Worm (Caenorhabditis elegans) whole organism, L1 larva: ENCODE data around the gene rhi-1.

Experiments used
- C04F5.9 ChIP-seq: sonication (generic microtip); optimal IDR thresholded peaks from 2 replicates; lab custom pipeline; 2016; ENCODE audit warnings: missing genetic modification characterization, missing compliant biosample characterization
- C16A3.4 ChIP-seq: fragments of 150-350 bp; optimal IDR thresholded peaks from 2 replicates; lab custom pipeline; 2014; ENCODE audit warnings: missing biosample characterization, missing genetic modification characterization
- C34B4.2 ChIP-seq: sonication (generic microtip); optimal IDR thresholded peaks from 2 replicates; lab custom pipeline; 2017; ENCODE audit warnings: mild to moderate bottlenecking, missing genetic modification characterization, missing compliant biosample characterization
- F16B12.6 ChIP-seq: fragments of 150-350 bp; optimal IDR thresholded peaks from 2 replicates; lab custom pipeline; 2014; ENCODE audit warnings: missing biosample characterization, missing genetic modification characterization
- Y116A8C.19 ChIP-seq: sonication (generic microtip); optimal IDR thresholded peaks from 2 replicates; lab custom pipeline; 2016; ENCODE audit warnings: missing compliant biosample characterization, missing genetic modification characterization, borderline replicate concordance
- alr-1 ChIP-seq: fragments of 200-800 bp; sonication (Bioruptor generic); optimal IDR thresholded peaks from 2 replicates; lab custom pipeline; 2018; ENCODE audit warnings: borderline replicate concordance, mild to moderate bottlenecking, missing genetic modification characterization, missing compliant biosample characterization
- ama-1 ChIP-seq: fragments of 150-350 bp; optimal IDR thresholded peaks from 2 replicates; lab custom pipeline; 2014
- ceh-88 ChIP-seq: fragments of 200-800 bp; sonication (Bioruptor generic); IDR thresholded peaks from 2 replicates; pipeline ENCODE4 v1.3.6; 2022; ENCODE audit warnings: missing genetic modification characterization, missing compliant biosample characterization
- ceh-90 ChIP-seq: sonication (generic microtip); optimal IDR thresholded peaks from 2 replicates; lab custom pipeline; 2016; ENCODE audit warnings: missing genetic modification characterization, missing compliant biosample characterization
- dpl-1 ChIP-seq, 3 experiments: fragments of 150-350 bp in 2 of 3; sonication (generic microtip) in 1 of 3; optimal IDR thresholded peaks; 2 replicates each; lab custom pipeline; 2014 to 2017; ENCODE audit warnings: missing biosample characterization in 3 of 3, missing genetic modification characterization in 3 of 3, missing genetic modification reagents in 3 of 3
- efl-1 ChIP-seq, 4 experiments: fragments of 150-350 bp; optimal IDR thresholded peaks in 3 of 4; peaks in 1 of 4; 1 replicate in 1 of 4; 2 replicates in 3 of 4; lab custom pipeline; 2014; ENCODE audit warnings: missing biosample characterization in 2 of 4, missing genetic modification characterization in 2 of 4, missing genetic modification reagents in 2 of 4
- egl-13 ChIP-seq: sonication (generic microtip); optimal IDR thresholded peaks from 2 replicates; lab custom pipeline; 2016; ENCODE audit warnings: missing genotype, missing genetic modification reagents, missing genetic modification characterization, missing compliant biosample characterization
- elt-2 ChIP-seq: sonication (generic microtip); optimal IDR thresholded peaks from 2 replicates; lab custom pipeline; 2016; ENCODE audit warnings: missing genetic modification characterization, mild to moderate bottlenecking, inconsistent platforms, missing compliant biosample characterization, missing genetic modification reagents
- ets-5 ChIP-seq: fragments of 200-800 bp; sonication (Bioruptor generic); IDR thresholded peaks from 2 replicates; pipeline ENCODE4 v1.3.6; 2022; ENCODE audit warnings: missing genetic modification characterization, missing compliant biosample characterization
- fkh-10 ChIP-seq: sonication (generic microtip); optimal IDR thresholded peaks from 2 replicates; lab custom pipeline; 2017; ENCODE audit warnings: missing biosample characterization, missing genetic modification reagents, missing genetic modification characterization
- fkh-8 ChIP-seq: sonication (generic microtip); optimal IDR thresholded peaks from 2 replicates; lab custom pipeline; 2016; ENCODE audit warnings: mild to moderate bottlenecking, missing genetic modification characterization, missing compliant biosample characterization
- grh-1 ChIP-seq: fragments of 200-800 bp; sonication (Bioruptor generic); IDR thresholded peaks from 2 replicates; pipeline ENCODE4 v1.3.6; 2022; ENCODE audit warnings: missing genetic modification reagents, missing genetic modification characterization, missing compliant biosample characterization
- hlh-17 ChIP-seq: fragments of 200-800 bp; sonication (Bioruptor generic); optimal IDR thresholded peaks from 2 replicates; lab custom pipeline; 2018; ENCODE audit warnings: missing genetic modification characterization, mild to moderate bottlenecking, missing compliant biosample characterization, moderate library complexity, borderline replicate concordance
- hpl-2 ChIP-seq: fragments of 150-350 bp; optimal IDR thresholded peaks from 2 replicates; lab custom pipeline; 2014; ENCODE audit warnings: missing biosample characterization, missing genetic modification reagents, missing genetic modification characterization
- irx-1 ChIP-seq: sonication (generic microtip); optimal IDR thresholded peaks from 2 replicates; lab custom pipeline; 2016; ENCODE audit warnings: missing genetic modification characterization, missing compliant biosample characterization
- jun-1 ChIP-seq: fragments of 150-350 bp; optimal IDR thresholded peaks from 2 replicates; lab custom pipeline; 2014; ENCODE audit warnings: missing biosample characterization, missing genetic modification reagents, missing genetic modification characterization
- lin-14 ChIP-seq: fragments of 200-800 bp; sonication (Bioruptor generic); optimal IDR thresholded peaks from 2 replicates; lab custom pipeline; 2018; ENCODE audit warnings: mild to moderate bottlenecking, missing genetic modification characterization, moderate library complexity, missing compliant biosample characterization
- lin-35 ChIP-seq, 2 experiments: fragments of 150-350 bp; optimal IDR thresholded peaks; 2 replicates each; lab custom pipeline; 2014; ENCODE audit warnings: missing biosample characterization in 2 of 2, missing genetic modification characterization in 2 of 2, missing genetic modification reagents in 2 of 2
- lsy-2 ChIP-seq, 2 experiments: fragments of 150-350 bp; optimal IDR thresholded peaks; 2 replicates each; lab custom pipeline; 2014; ENCODE audit warnings: missing biosample characterization in 2 of 2, missing genetic modification characterization in 2 of 2
- mdl-1 ChIP-seq, 2 experiments: fragments of 150-350 bp; optimal IDR thresholded peaks; 2 replicates each; lab custom pipeline; 2014 to 2017; ENCODE audit warnings: missing biosample characterization in 2 of 2, missing genetic modification characterization in 2 of 2, inconsistent platforms in 1 of 2
- mep-1 ChIP-seq: fragments of 150-350 bp; optimal IDR thresholded peaks from 2 replicates; lab custom pipeline; 2014; ENCODE audit warnings: missing biosample characterization, missing genetic modification characterization
- nhr-11 ChIP-seq: fragments of 150-350 bp; optimal IDR thresholded peaks from 2 replicates; lab custom pipeline; 2014; ENCODE audit warnings: missing biosample characterization, missing genetic modification characterization
- nhr-19 ChIP-seq: fragments of 200-800 bp; sonication (Bioruptor generic); conservative IDR thresholded peaks from 2 replicates; pipeline ENCODE4 v1.3.6; 2022; ENCODE audit warnings: missing genetic modification characterization, missing compliant biosample characterization
- nhr-20 ChIP-seq: sonication (generic microtip); optimal IDR thresholded peaks from 2 replicates; lab custom pipeline; 2016; ENCODE audit warnings: mild to moderate bottlenecking, missing genetic modification characterization, missing compliant biosample characterization
- nhr-47 ChIP-seq: sonication (generic microtip); optimal IDR thresholded peaks from 2 replicates; lab custom pipeline; 2016; ENCODE audit warnings: mild to moderate bottlenecking, missing genetic modification characterization, moderate library complexity, missing compliant biosample characterization
- nhr-71 ChIP-seq: sonication (generic microtip); optimal IDR thresholded peaks from 2 replicates; lab custom pipeline; 2016; ENCODE audit warnings: mild to moderate bottlenecking, missing genetic modification characterization, moderate library complexity, missing compliant biosample characterization
- nhr-85 ChIP-seq: sonication (generic microtip); peaks from one replicate; lab custom pipeline; 2016; ENCODE audit warnings: missing genetic modification characterization, inconsistent platforms, missing compliant biosample characterization
- nhr-90 ChIP-seq: sonication (generic microtip); optimal IDR thresholded peaks from 2 replicates; lab custom pipeline; 2016; ENCODE audit warnings: mild to moderate bottlenecking, missing genetic modification characterization, missing compliant biosample characterization; ENCODE audit not compliant: poor library complexity
- pqm-1 ChIP-seq: sonication (generic microtip); optimal IDR thresholded peaks from 3 replicates; lab custom pipeline; 2017; ENCODE audit warnings: missing biosample characterization, missing genetic modification characterization
- skn-1 ChIP-seq: fragments of 150-350 bp; optimal IDR thresholded peaks from 2 replicates; lab custom pipeline; 2014; ENCODE audit warnings: missing biosample characterization, missing genetic modification characterization
- snu-23 ChIP-seq: sonication (generic microtip); optimal IDR thresholded peaks from 2 replicates; lab custom pipeline; 2016; ENCODE audit warnings: missing genetic modification characterization, missing compliant biosample characterization
- tlp-1 ChIP-seq: fragments of 150-350 bp; optimal IDR thresholded peaks from 2 replicates; lab custom pipeline; 2014; ENCODE audit warnings: missing biosample characterization, missing genetic modification characterization
- unc-130 ChIP-seq: fragments of 150-350 bp; optimal IDR thresholded peaks from 2 replicates; lab custom pipeline; 2017; ENCODE audit warnings: missing biosample characterization, missing genetic modification characterization, inconsistent platforms
- unc-62 ChIP-seq: fragments of 150-350 bp; optimal IDR thresholded peaks from 2 replicates; lab custom pipeline; 2014; ENCODE audit warnings: missing biosample characterization, missing genetic modification reagents, missing genetic modification characterization
- unc-98 ChIP-seq: fragments of 200-800 bp; sonication (Bioruptor generic); IDR thresholded peaks from 2 replicates; pipeline ENCODE4 v1.3.6; 2022; ENCODE audit warnings: missing genetic modification characterization, missing compliant biosample characterization
- vab-15 ChIP-seq: sonication (generic microtip); optimal IDR thresholded peaks from 2 replicates; lab custom pipeline; 2017; ENCODE audit warnings: missing genotype, mild to moderate bottlenecking, missing genetic modification characterization, missing compliant biosample characterization
- xbp-1 ChIP-seq: sonication (generic microtip); optimal IDR thresholded peaks from 2 replicates; lab custom pipeline; 2016; ENCODE audit warnings: missing genetic modification characterization, missing compliant biosample characterization
- zag-1 ChIP-seq: fragments of 150-350 bp; optimal IDR thresholded peaks from 2 replicates; lab custom pipeline; 2014; ENCODE audit warnings: missing biosample characterization, missing genetic modification characterization
- ztf-11 ChIP-seq, 2 experiments: sonication (generic microtip); optimal IDR thresholded peaks; 2 replicates each; lab custom pipeline; 2016 to 2017; ENCODE audit warnings: missing genetic modification characterization in 2 of 2, missing biosample characterization in 1 of 2, missing compliant biosample characterization in 1 of 2
- ztf-4 ChIP-seq: fragments of 150-350 bp; optimal IDR thresholded peaks from 2 replicates; lab custom pipeline; 2014; ENCODE audit warnings: missing biosample characterization, missing genetic modification characterization

rhi-1 gene

DNA sequence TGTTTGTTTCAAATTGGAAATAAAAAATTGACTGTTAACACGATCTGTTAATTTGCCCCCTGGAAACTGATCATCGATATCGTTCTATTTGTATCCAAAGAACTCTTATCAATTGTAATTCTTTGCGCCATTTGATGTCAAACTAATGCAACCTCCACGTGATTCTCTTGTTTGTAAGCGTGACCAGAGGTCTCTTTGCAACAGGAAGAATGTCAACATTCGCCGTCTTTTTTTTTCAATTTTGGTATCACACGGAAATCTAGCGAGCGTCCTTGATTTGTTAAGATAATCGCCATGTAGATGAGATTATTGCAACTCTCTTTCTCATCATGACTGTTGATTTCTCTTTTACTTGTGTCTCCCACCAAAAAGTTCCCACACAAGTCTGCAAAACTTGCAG, 20.6 kb downstream of the rhi-1 start (continued):
- TF ChIP-seq skn-1 (peak; percentile 40), hpl-2 (GFP tag; lab: Kevin White, UChicago) (peak; percentile 24), ceh-90 (no peak), grh-1 (GFP tag; lab: Robert Waterston, UW) (peak; percentile 49; the same call in 1 of the 2 replicates), egl-13 (tag; lab: Kevin White, UChicago) (no peak), zag-1 (no peak), C34B4.2 (no peak)

DNA sequence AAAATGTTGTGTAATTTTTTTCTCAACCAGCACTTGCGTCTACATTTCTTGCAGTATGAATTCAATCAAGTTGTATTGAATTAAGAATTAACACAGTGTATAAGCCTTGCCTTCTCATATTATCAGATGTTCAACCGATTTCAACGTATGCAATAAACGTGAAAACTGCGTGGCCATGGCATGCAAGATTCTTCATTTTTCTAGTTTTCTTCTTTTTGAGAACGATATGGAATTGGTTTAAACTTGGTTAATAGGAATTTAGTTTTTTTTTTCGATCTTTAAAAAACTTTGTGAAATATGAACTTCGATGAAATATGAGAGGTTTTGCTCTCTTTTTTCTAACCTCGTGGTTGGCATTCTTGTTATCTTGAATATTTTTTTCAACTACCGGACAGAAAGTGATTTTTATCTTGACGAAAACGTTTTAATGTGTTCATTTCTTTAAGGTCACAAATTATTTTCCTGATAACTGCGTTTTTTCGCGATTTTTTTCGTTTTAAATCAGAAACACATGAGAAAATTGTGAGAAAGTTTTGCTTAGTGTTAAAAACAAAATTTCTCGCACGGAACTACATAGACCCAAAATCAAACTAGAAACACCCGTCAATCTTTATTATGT, 22.2 kb downstream of the rhi-1 start:
- no peak for TF ChIP-seq unc-62 (GFP tag; lab: Kevin White, UChicago)
- TF ChIP-seq fkh-8 (tag; lab: Kevin White, UChicago), result no peak
- TF ChIP-seq C04F5.9, result no peak
- no peak for TF ChIP-seq alr-1 (tag; lab: Kevin White, UChicago)
- no peak for TF ChIP-seq efl-1 (optimal IDR thresholded peaks at IDR 0.05; lab: Kevin White, UChicago)
- peak in 1 of 2 experiments; percentile 52 for TF ChIP-seq efl-1 (GFP tag; optimal IDR thresholded peaks at IDR 0.05 in 1 of 2; lab: Kevin White, UChicago)
- no peak for TF ChIP-seq ceh-88 (GFP tag; lab: Robert Waterston, UW)
- TF ChIP-seq pqm-1 (tag; lab: Kevin White, UChicago), result no peak
- TF ChIP-seq tlp-1 (tag; lab: Kevin White, UChicago), result no peak
- TF ChIP-seq unc-98 (GFP tag; lab: Robert Waterston, UW), result no peak
- TF ChIP-seq fkh-10 (GFP tag; lab: Kevin White, UChicago), result no peak
- TF ChIP-seq nhr-85 (tag; lab: Kevin White, UChicago), result peak; percentile 57
- peak; percentile 38 for TF ChIP-seq elt-2
- no peak for TF ChIP-seq Y116A8C.19 (tag; lab: Kevin White, UChicago)
- TF ChIP-seq nhr-20 (tag; lab: Kevin White, UChicago), result peak; percentile 13
- no peak for TF ChIP-seq vab-15 (tag; lab: Kevin White, UChicago)
- TF ChIP-seq lin-14 (GFP tag; lab: Kevin White, UChicago), result peak; percentile 38
- TF ChIP-seq grh-1 (GFP tag; lab: Robert Waterston, UW), result no peak
- no peak for TF ChIP-seq ets-5 (GFP tag; lab: Robert Waterston, UW)
- TF ChIP-seq xbp-1 (tag; lab: Kevin White, UChicago), result no peak
- TF ChIP-seq ztf-4 (tag; lab: Kevin White, UChicago), result no peak
- TF ChIP-seq nhr-11 (tag; lab: Kevin White, UChicago), result no peak
- no peak for TF ChIP-seq hpl-2 (GFP tag; lab: Kevin White, UChicago)

DNA sequence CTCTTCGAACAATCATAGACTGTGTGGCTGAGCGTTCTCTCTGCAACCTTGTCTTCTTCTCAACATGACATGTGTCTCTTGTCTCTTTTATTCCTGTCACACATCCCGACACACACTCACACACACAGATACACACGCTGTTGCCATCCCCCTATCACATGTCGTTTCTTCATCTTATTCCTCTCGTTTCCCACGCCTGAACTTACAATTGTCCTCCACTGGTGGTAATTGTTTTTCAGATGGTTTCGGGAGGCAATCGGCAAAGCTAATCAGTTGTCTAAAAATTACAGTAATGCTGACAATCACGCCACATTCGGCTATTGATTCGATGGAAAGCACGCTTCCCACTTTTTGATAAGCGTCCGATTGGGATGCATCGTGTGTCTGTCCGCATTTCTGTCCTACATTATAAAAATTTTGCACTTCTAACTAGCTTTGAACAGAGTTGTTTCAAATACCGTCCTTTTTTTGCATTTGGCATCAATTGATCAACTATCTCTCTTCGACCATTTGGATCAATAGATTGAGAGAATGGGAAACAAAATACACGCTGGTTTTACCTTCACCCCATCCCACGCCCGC, 23.9 kb downstream of the rhi-1 start, which contains the start of gene nhr-35:
Gene nhr-35 (plus strand): TSS at position 532 of the 582 bp plus-strand sequence.
- TF ChIP-seq hpl-2 (GFP tag; lab: Kevin White, UChicago) (no peak), F16B12.6 (no peak), xbp-1 (tag; lab: Kevin White, UChicago) (peak; percentile 84), hlh-17 (no peak), nhr-19 (peak; percentile 75), snu-23 (GFP tag; lab: Kevin White, UChicago) (peak; percentile 87), mdl-1 (tag; optimal IDR thresholded peaks at IDR 0.05; lab: Kevin White, UChicago) (peak in 1 of 2 experiments; percentile 93), lsy-2 (tag; optimal IDR thresholded peaks at IDR 0.05; lab: Kevin White, UChicago) (peak; percentile 37 to 62), unc-130 (peak; percentile 94), nhr-11 (tag; lab: Kevin White, UChicago) (peak; percentile 23), nhr-90 (tag; lab: Kevin White, UChicago) (peak; percentile 66), ets-5 (GFP tag; lab: Robert Waterston, UW) (no peak), lin-14 (GFP tag; lab: Kevin White, UChicago) (peak; percentile 95), irx-1 (tag; lab: Kevin White, UChicago) (peak; percentile 50), mep-1 (peak; percentile 53), ztf-11 (tag; optimal IDR thresholded peaks at IDR 0.05; lab: Kevin White, UChicago) (no peak), ama-1 (lab: Kevin White, UChicago) (peak; percentile 29), elt-2 (peak; percentile 85), C16A3.4 (tag; lab: Kevin White, UChicago) (peak; percentile 59), ztf-4 (tag; lab: Kevin White, UChicago) (peak; percentile 59), nhr-85 (tag; lab: Kevin White, UChicago) (peak; percentile 92), skn-1 (no peak), dpl-1 (GFP tag; optimal IDR thresholded peaks at IDR 0.05; lab: Kevin White, UChicago) (peak in 1 of 3 experiments; percentile 17), jun-1 (tag; lab: Kevin White, UChicago) (peak; percentile 72), nhr-47 (tag; lab: Kevin White, UChicago) (peak; percentile 29), nhr-71 (tag; lab: Kevin White, UChicago) (peak; percentile 79), tlp-1 (tag; lab: Kevin White, UChicago) (no peak), lin-35 (GFP tag; optimal IDR thresholded peaks at IDR 0.05; lab: Kevin White, UChicago) (peak in 1 of 2 experiments; percentile 82)
